Fruit fly (Drosophila melanogaster): ENCODE data around the gene CG2841.

The CG2841 gene

dm6 chrX:2356441-2356840 is 9.7 kb downstream of the CG2841 start:
- TF ChIP-seq CG32264 (GFP tag; optimal IDR thresholded peaks at IDR 0.05) (no peak), lola (GFP tag; optimal IDR thresholded peaks at IDR 0.05) (no peak), foxo (GFP tag; optimal IDR thresholded peaks at IDR 0.05) (no peak), Dif (GFP tag; optimal IDR thresholded peaks at IDR 0.05; ENCODE audit: partially characterized antibody) (no peak), GATAd (GFP tag; optimal IDR thresholded peaks at IDR 0.05) (no peak), dsf (GFP tag; optimal IDR thresholded peaks at IDR 0.05; ENCODE audit: borderline replicate concordance) (no peak), Hnf4 (GFP tag; optimal IDR thresholded peaks at IDR 0.05) (no peak), N (GFP tag; optimal IDR thresholded peaks at IDR 0.05) (no peak), brk (GFP tag; optimal IDR thresholded peaks at IDR 0.05) (no peak), Rel (GFP tag; optimal IDR thresholded peaks at IDR 0.05) (no peak), Rel (tag; optimal IDR thresholded peaks at IDR 0.05) (no peak), Hr83 (GFP tag; optimal IDR thresholded peaks at IDR 0.05; ENCODE audit: poor library complexity, severe bottlenecking) (no peak), fru (GFP tag; optimal IDR thresholded peaks at IDR 0.05) (no peak), tai (GFP tag; optimal IDR thresholded peaks at IDR 0.05) (no peak), Sp1 (GFP tag; optimal IDR thresholded peaks at IDR 0.05) (no peak), dl (GFP tag; optimal IDR thresholded peaks at IDR 0.05; ENCODE audit: insufficient read depth in 1 of 2, partially characterized antibody in 2 of 2) (no peak), ey (GFP tag; optimal IDR thresholded peaks at IDR 0.05) (no peak), Hr78 (GFP tag; optimal IDR thresholded peaks at IDR 0.05) (no peak)

- TF ChIP-seq Myc (optimal IDR thresholded peaks at IDR 0.05) (no peak), sv (GFP tag; optimal IDR thresholded peaks at IDR 0.05) (no peak), dsf (GFP tag; optimal IDR thresholded peaks at IDR 0.05; ENCODE audit: borderline replicate concordance) (no peak), Hr78 (GFP tag; optimal IDR thresholded peaks at IDR 0.05) (no peak), woc (GFP tag; optimal IDR thresholded peaks at IDR 0.05) (no peak), fru (GFP tag; optimal IDR thresholded peaks at IDR 0.05) (no peak), OdsH (GFP tag; optimal IDR thresholded peaks at IDR 0.05) (no peak), h (GFP tag; optimal IDR thresholded peaks at IDR 0.05) (no peak), tai (GFP tag; optimal IDR thresholded peaks at IDR 0.05) (no peak), Hr83 (GFP tag; optimal IDR thresholded peaks at IDR 0.05; ENCODE audit: poor library complexity, severe bottlenecking) (no peak)
Observed at dm6 chrX:2355531-2355986, 10.6 kb downstream of the CG2841 start.

- TF ChIP-seq ey (GFP tag; optimal IDR thresholded peaks at IDR 0.05) (no peak), CG32264 (GFP tag; optimal IDR thresholded peaks at IDR 0.05) (no peak), Hr78 (GFP tag; optimal IDR thresholded peaks at IDR 0.05) (no peak), Sp1 (GFP tag; optimal IDR thresholded peaks at IDR 0.05) (no peak), Hr83 (GFP tag; optimal IDR thresholded peaks at IDR 0.05; ENCODE audit: poor library complexity, severe bottlenecking) (no peak), foxo (GFP tag; optimal IDR thresholded peaks at IDR 0.05) (no peak), Dfd (GFP tag; optimal IDR thresholded peaks at IDR 0.05) (no peak), HLH106 (tag; optimal IDR thresholded peaks at IDR 0.05) (no peak), GATAd (GFP tag; optimal IDR thresholded peaks at IDR 0.05) (no peak), h (GFP tag; optimal IDR thresholded peaks at IDR 0.05) (no peak)
Observed at dm6 chrX:2354169-2354568, 12.0 kb downstream of the CG2841 start.

- TF ChIP-seq Hnf4 (GFP tag; optimal IDR thresholded peaks at IDR 0.05) (no peak), Vsx2 (GFP tag; optimal IDR thresholded peaks at IDR 0.05; ENCODE audit: partially characterized antibody) (no peak), CG32264 (GFP tag; optimal IDR thresholded peaks at IDR 0.05) (no peak), CG9705 (GFP tag; optimal IDR thresholded peaks at IDR 0.05) (no peak), woc (GFP tag; optimal IDR thresholded peaks at IDR 0.05) (no peak), dl (GFP tag; optimal IDR thresholded peaks at IDR 0.05; ENCODE audit: insufficient read depth in 1 of 2, partially characterized antibody in 2 of 2) (no peak), Hr78 (GFP tag; optimal IDR thresholded peaks at IDR 0.05) (no peak), usp (GFP tag; optimal IDR thresholded peaks at IDR 0.05) (no peak), h (GFP tag; optimal IDR thresholded peaks at IDR 0.05) (no peak)
Observed at dm6 chrX:2352819-2353218, 13.3 kb downstream of the CG2841 start.

- peak in 1 of 2 experiments; percentile 17 for TF ChIP-seq foxo (GFP tag; optimal IDR thresholded peaks at IDR 0.05)
- TF ChIP-seq sage (GFP tag; optimal IDR thresholded peaks at IDR 0.05): no peak
Observed at dm6 chrX:2350228-2350564, 16.0 kb downstream of the CG2841 start.

Data from whole organism, wandering third instar larva.